Fruit fly (Drosophila melanogaster) whole organism, prepupa: ENCODE measurements around the gene CG3402.

Source experiments
- Blimp-1 ChIP-seq: fragments of 200-800 bp; sonication (Bioruptor generic); optimal IDR thresholded peaks from 3 replicates; lab custom pipeline; 2017; ENCODE audit warnings: missing biosample characterization, missing genetic modification characterization, mild to moderate bottlenecking, moderate library complexity, missing genetic modification reagents
- CG10631 ChIP-seq: fragments of 200-800 bp; sonication (Bioruptor generic); optimal IDR thresholded peaks from 2 replicates; lab custom pipeline; 2016; ENCODE audit warnings: missing biosample characterization, missing genetic modification characterization
- CG10669 ChIP-seq: fragments of 200-800 bp; sonication (Bioruptor generic); optimal IDR thresholded peaks from 3 replicates; lab custom pipeline; 2018; ENCODE audit warnings: missing biosample characterization, mild to moderate bottlenecking, missing genetic modification characterization, moderate library complexity
- CG11294 ChIP-seq: fragments of 200-800 bp; sonication (Bioruptor generic); IDR thresholded peaks from 2 replicates; pipeline ENCODE4 v1.3.6; 2022; ENCODE audit warnings: missing biosample characterization, missing genetic modification characterization
- CG11762 ChIP-seq: fragments of 200-800 bp; sonication (Bioruptor generic); optimal IDR thresholded peaks from 3 replicates; lab custom pipeline; 2016; ENCODE audit warnings: missing biosample characterization, missing genetic modification characterization; ENCODE audit not compliant: insufficient read depth
- CG11902 ChIP-seq: fragments of 200-800 bp; sonication (Bioruptor generic); optimal IDR thresholded peaks from 3 replicates; lab custom pipeline; 2016; ENCODE audit warnings: missing biosample characterization, missing genetic modification characterization
- CG15336 ChIP-seq: fragments of 200-800 bp; sonication (Bioruptor generic); IDR thresholded peaks from 2 replicates; pipeline ENCODE4 v1.3.6; 2022; ENCODE audit warnings: missing biosample characterization, missing genetic modification characterization
- CG16779 ChIP-seq: fragments of 200-800 bp; sonication (Bioruptor generic); optimal IDR thresholded peaks from 3 replicates; lab custom pipeline; 2017; ENCODE audit warnings: missing biosample characterization, mild to moderate bottlenecking, missing genetic modification characterization
- CG3032 ChIP-seq: fragments of 200-800 bp; optimal IDR thresholded peaks from 2 replicates; lab custom pipeline; 2019; ENCODE audit warnings: missing biosample characterization, mild to moderate bottlenecking, missing genetic modification characterization, moderate library complexity
- CG31627 ChIP-seq: fragments of 200-800 bp; sonication (Bioruptor generic); optimal IDR thresholded peaks from 3 replicates; lab custom pipeline; 2016; ENCODE audit warnings: missing biosample characterization, missing genetic modification characterization
- CG32006 ChIP-seq: fragments of 200-800 bp; sonication (Bioruptor generic); optimal IDR thresholded peaks from 3 replicates; lab custom pipeline; 2017; ENCODE audit warnings: missing biosample characterization, mild to moderate bottlenecking, missing genetic modification characterization
- CG3919 ChIP-seq: fragments of 200-800 bp; sonication (Bioruptor generic); optimal IDR thresholded peaks from 3 replicates; lab custom pipeline; 2016; ENCODE audit warnings: missing biosample characterization, missing genetic modification characterization
- CG4318 ChIP-seq: fragments of 200-800 bp; sonication (Bioruptor generic); optimal IDR thresholded peaks from 3 replicates; lab custom pipeline; 2017; ENCODE audit warnings: missing biosample characterization, mild to moderate bottlenecking, missing genetic modification characterization
- CG6163 ChIP-seq: fragments of 200-800 bp; sonication (Bioruptor generic); IDR thresholded peaks from 3 replicates; pipeline ENCODE4 v1.3.6; 2022; ENCODE audit warnings: missing biosample characterization, missing genetic modification characterization
- CG6276 ChIP-seq: fragments of 200-800 bp; sonication (Bioruptor generic); optimal IDR thresholded peaks from 2 replicates; lab custom pipeline; 2017; ENCODE audit warnings: missing biosample characterization, mild to moderate bottlenecking, missing genetic modification characterization
- CG6792 ChIP-seq: fragments of 200-800 bp; sonication (Bioruptor generic); optimal IDR thresholded peaks from 3 replicates; lab custom pipeline; 2016; ENCODE audit warnings: missing biosample characterization, missing genetic modification characterization
- CG6808 ChIP-seq: fragments of 200-800 bp; sonication (Bioruptor generic); optimal IDR thresholded peaks from 3 replicates; lab custom pipeline; 2017; ENCODE audit warnings: missing biosample characterization, missing genetic modification characterization, mild to moderate bottlenecking, moderate library complexity, missing genetic modification reagents
- CG6854 ChIP-seq: fragments of 200-800 bp; sonication (Bioruptor generic); optimal IDR thresholded peaks from 2 replicates; lab custom pipeline; 2017; ENCODE audit warnings: missing biosample characterization, mild to moderate bottlenecking, missing genetic modification characterization
- CG7368 ChIP-seq: fragments of 200-800 bp; sonication (Bioruptor generic); optimal IDR thresholded peaks from 3 replicates; lab custom pipeline; 2016; ENCODE audit warnings: missing biosample characterization, missing genetic modification characterization
- CG8119 ChIP-seq: fragments of 200-800 bp; sonication (Bioruptor generic); IDR thresholded peaks from 3 replicates; pipeline ENCODE4 v1.3.6; 2022; ENCODE audit warnings: missing biosample characterization, missing genetic modification characterization
- CG8632 ChIP-seq: fragments of 200-800 bp; sonication (Bioruptor generic); optimal IDR thresholded peaks from 3 replicates; lab custom pipeline; 2016; ENCODE audit warnings: missing biosample characterization, missing genetic modification characterization
- Eip75B ChIP-seq: fragments of 200-800 bp; sonication (Bioruptor generic); optimal IDR thresholded peaks from 3 replicates; lab custom pipeline; 2016; ENCODE audit warnings: missing biosample characterization, missing genetic modification characterization
- Eip93F ChIP-seq: fragments of 200-800 bp; sonication (Bioruptor generic); optimal IDR thresholded peaks from 2 replicates; lab custom pipeline; 2016; ENCODE audit warnings: missing biosample characterization, mild to moderate bottlenecking, missing genetic modification characterization
- Gug ChIP-seq: fragments of 200-800 bp; sonication (Bioruptor generic); IDR thresholded peaks from 2 replicates; pipeline ENCODE4 v1.3.6; 2022; ENCODE audit warnings: missing biosample characterization, missing genetic modification characterization
- Hr38 ChIP-seq: sonication (Bioruptor generic); optimal IDR thresholded peaks from 2 replicates; lab custom pipeline; 2016; ENCODE audit warnings: missing biosample characterization, missing genetic modification characterization
- Lpt ChIP-seq: fragments of 200-800 bp; sonication (Bioruptor generic); optimal IDR thresholded peaks from 3 replicates; lab custom pipeline; 2016; ENCODE audit warnings: missing biosample characterization, missing genetic modification characterization
- Met ChIP-seq: fragments of 200-800 bp; sonication (Bioruptor generic); optimal IDR thresholded peaks from 3 replicates; lab custom pipeline; 2016; ENCODE audit warnings: missing biosample characterization, missing genetic modification characterization
- OdsH ChIP-seq: fragments of 200-800 bp; sonication (Bioruptor generic); optimal IDR thresholded peaks from 3 replicates; lab custom pipeline; 2016; ENCODE audit warnings: missing biosample characterization, missing genetic modification characterization
- Sox102F ChIP-seq: fragments of 200-800 bp; sonication (Bioruptor generic); optimal IDR thresholded peaks from 2 replicates; lab custom pipeline; 2016; ENCODE audit warnings: missing biosample characterization, mild to moderate bottlenecking, missing genetic modification characterization
- Sox14 ChIP-seq: fragments of 200-800 bp; sonication (Bioruptor generic); optimal IDR thresholded peaks from 3 replicates; lab custom pipeline; 2016; ENCODE audit warnings: missing biosample characterization, missing genetic modification characterization
- Sox15 ChIP-seq: fragments of 200-800 bp; sonication (Bioruptor generic); optimal IDR thresholded peaks from 3 replicates; lab custom pipeline; 2016; ENCODE audit warnings: missing biosample characterization, missing genetic modification characterization
- achi ChIP-seq: fragments of 200-800 bp; sonication (Bioruptor generic); optimal IDR thresholded peaks from 3 replicates; lab custom pipeline; 2016; ENCODE audit warnings: missing biosample characterization, missing genetic modification characterization
- cyc ChIP-seq: fragments of 200-800 bp; sonication (Bioruptor generic); optimal IDR thresholded peaks from 3 replicates; lab custom pipeline; 2016; ENCODE audit warnings: missing biosample characterization, missing genetic modification characterization
- dsx ChIP-seq: fragments of 200-800 bp; optimal IDR thresholded peaks from 3 replicates; lab custom pipeline; 2019; ENCODE audit warnings: missing biosample characterization, mild to moderate bottlenecking, missing genetic modification characterization, moderate library complexity; ENCODE audit not compliant: poor library complexity, severe bottlenecking
- eg ChIP-seq: fragments of 200-800 bp; sonication (Bioruptor generic); IDR thresholded peaks from 3 replicates; pipeline ENCODE4 v1.3.6; 2022; ENCODE audit warnings: missing biosample characterization, missing genetic modification characterization
- fd59A ChIP-seq: fragments of 200-800 bp; sonication (Bioruptor generic); optimal IDR thresholded peaks from 2 replicates; lab custom pipeline; 2017; ENCODE audit warnings: missing biosample characterization, mild to moderate bottlenecking, missing genetic modification characterization, missing genetic modification reagents
- fd85E ChIP-seq: fragments of 200-800 bp; sonication (Bioruptor generic); optimal IDR thresholded peaks from 3 replicates; lab custom pipeline; 2016; ENCODE audit warnings: missing biosample characterization, missing genetic modification characterization
- fkh ChIP-seq: fragments of 200-800 bp; sonication (Bioruptor generic); optimal IDR thresholded peaks from 3 replicates; lab custom pipeline; 2017; ENCODE audit warnings: missing biosample characterization, mild to moderate bottlenecking, missing genetic modification characterization, moderate library complexity
- lz ChIP-seq: fragments of 200-800 bp; sonication (Bioruptor generic); optimal IDR thresholded peaks from 3 replicates; lab custom pipeline; 2016; ENCODE audit warnings: missing biosample characterization, missing genetic modification characterization
- net ChIP-seq: fragments of 200-800 bp; sonication (Bioruptor generic); optimal IDR thresholded peaks from 3 replicates; lab custom pipeline; 2016; ENCODE audit warnings: missing biosample characterization, missing genetic modification characterization
- pdm3 ChIP-seq: fragments of 200-800 bp; sonication (Bioruptor generic); optimal IDR thresholded peaks from 3 replicates; lab custom pipeline; 2016; ENCODE audit warnings: missing biosample characterization, missing genetic modification characterization
- spab ChIP-seq: fragments of 200-800 bp; sonication (Bioruptor generic); optimal IDR thresholded peaks from 2 replicates; lab custom pipeline; 2017; ENCODE audit warnings: missing biosample characterization, mild to moderate bottlenecking, missing genetic modification characterization, missing genetic modification reagents
- ss ChIP-seq, 2 experiments: fragments of 200-800 bp; sonication (Bioruptor generic); optimal IDR thresholded peaks; 2 replicates in 1 of 2; 3 replicates in 1 of 2; lab custom pipeline; 2017 to 2018; ENCODE audit warnings: mild to moderate bottlenecking in 2 of 2, missing biosample characterization in 2 of 2, missing genetic modification characterization in 2 of 2, moderate library complexity in 1 of 2
- svp ChIP-seq: fragments of 200-800 bp; sonication (Bioruptor generic); peaks from one replicate; lab custom pipeline; 2016; ENCODE audit warnings: missing biosample characterization, missing genetic modification characterization
- topi ChIP-seq: fragments of 200-800 bp; sonication (Bioruptor generic); optimal IDR thresholded peaks from 3 replicates; lab custom pipeline; 2016; ENCODE audit warnings: missing biosample characterization, missing genetic modification characterization
- vri ChIP-seq: fragments of 200-800 bp; sonication (Bioruptor generic); optimal IDR thresholded peaks from 3 replicates; lab custom pipeline; 2016; ENCODE audit warnings: missing biosample characterization, mild to moderate bottlenecking, missing genetic modification characterization

The CG3402 gene

dm6 chr3L:622357-622834 is 30.3 kb downstream of the CG3402 start (continued):
- peak; percentile 76 for TF ChIP-seq topi
- no peak for TF ChIP-seq Hr38 (GFP tag; lab: Kevin White, UChicago)
- TF ChIP-seq ss (GFP tag; optimal IDR thresholded peaks at IDR 0.05; lab: Kevin White, UChicago) = peak; percentile 79 to 80
- TF ChIP-seq CG11902 (GFP tag; lab: Kevin White, UChicago) = peak; percentile 36
- TF ChIP-seq CG6276 (GFP tag; lab: Kevin White, UChicago) = peak; percentile 26
- peak; percentile 49; the same call in 2 of the 3 replicates for TF ChIP-seq CG6163 (GFP tag; lab: Robert Waterston, UW)
- peak; percentile 68 for TF ChIP-seq pdm3 (GFP tag; lab: Kevin White, UChicago)
- TF ChIP-seq CG4318 = peak; percentile 35
- TF ChIP-seq CG11762 (GFP tag; lab: Kevin White, UChicago) = peak; percentile 49
- peak; percentile 85 for TF ChIP-seq fd59A (GFP tag; lab: Kevin White, UChicago)
- no peak for TF ChIP-seq fd85E (GFP tag; lab: Kevin White, UChicago)
- peak; percentile 81 for TF ChIP-seq CG10631 (GFP tag; lab: Kevin White, UChicago)
- peak; percentile 69 for TF ChIP-seq achi (GFP tag; lab: Kevin White, UChicago)
- peak; percentile 54 for TF ChIP-seq CG8632
- TF ChIP-seq fkh (GFP tag; lab: Kevin White, UChicago) = peak; percentile 45

dm6 chr3L:621097-621967 is 31.3 kb downstream of the CG3402 start:
- TF ChIP-seq Lpt (GFP tag; lab: Kevin White, UChicago) = peak; percentile 77
- TF ChIP-seq CG11294 (GFP tag; lab: Robert Waterston, UW) = peak; percentile 53; the same call in 1 of the 2 replicates
- TF ChIP-seq Sox15 (GFP tag; lab: Kevin White, UChicago) = peak; percentile 82
- TF ChIP-seq OdsH = peak; percentile 93
- TF ChIP-seq CG16779 (tag; lab: Kevin White, UChicago) = peak; percentile 86
- TF ChIP-seq dsx (GFP tag; lab: Kevin White, UChicago) = peak; percentile 95
- peak; percentile 94 for TF ChIP-seq CG10631 (GFP tag; lab: Kevin White, UChicago)
- peak; percentile 97 for TF ChIP-seq Met (GFP tag; lab: Kevin White, UChicago)
- peak; percentile 71 for TF ChIP-seq Gug
- TF ChIP-seq CG31627 (GFP tag; lab: Kevin White, UChicago) = peak; percentile 94
- TF ChIP-seq net (GFP tag; lab: Kevin White, UChicago) = peak; percentile 89
- peak; percentile 92 for TF ChIP-seq Blimp-1 (GFP tag; lab: Kevin White, UChicago)
- TF ChIP-seq Eip93F = peak; percentile 98
- TF ChIP-seq Sox102F = peak; percentile 97
- peak; percentile 96 for TF ChIP-seq CG3032
- TF ChIP-seq CG6792 = peak; percentile 94
- peak; percentile 92 for TF ChIP-seq CG6854 (GFP tag; lab: Kevin White, UChicago)
- TF ChIP-seq CG10669 (GFP tag; lab: Kevin White, UChicago) = peak; percentile 94
- peak; percentile 95 for TF ChIP-seq Eip75B (GFP tag; lab: Kevin White, UChicago)
- TF ChIP-seq achi (GFP tag; lab: Kevin White, UChicago) = peak; percentile 93
- peak; percentile 85 for TF ChIP-seq CG7368 (GFP tag; lab: Kevin White, UChicago)
- TF ChIP-seq CG15336 (GFP tag; lab: Robert Waterston, UW) = peak; percentile 84
- peak; percentile 86 for TF ChIP-seq CG11902 (GFP tag; lab: Kevin White, UChicago)
- TF ChIP-seq CG8119 (GFP tag; lab: Robert Waterston, UW) = peak; percentile 86
- peak; percentile 89 for TF ChIP-seq CG32006 (GFP tag; lab: Kevin White, UChicago)
- TF ChIP-seq CG3919 (GFP tag; lab: Kevin White, UChicago) = peak; percentile 95
- TF ChIP-seq CG6808 (GFP tag; lab: Kevin White, UChicago) = peak; percentile 94
- TF ChIP-seq ss (GFP tag; optimal IDR thresholded peaks at IDR 0.05; lab: Kevin White, UChicago) = peak; percentile 94 to 95
- peak; percentile 94 for TF ChIP-seq spab (GFP tag; lab: Kevin White, UChicago)
- peak; percentile 95 for TF ChIP-seq lz
- peak; percentile 74 for TF ChIP-seq eg
- peak; percentile 95 for TF ChIP-seq fd59A (GFP tag; lab: Kevin White, UChicago)
- no peak for TF ChIP-seq Hr38 (GFP tag; lab: Kevin White, UChicago)
- TF ChIP-seq cyc (GFP tag; lab: Kevin White, UChicago) = peak; percentile 93
- peak; percentile 94 for TF ChIP-seq Sox14 (GFP tag; lab: Kevin White, UChicago)
- TF ChIP-seq vri (GFP tag; lab: Kevin White, UChicago) = peak; percentile 96
- peak; percentile 98 for TF ChIP-seq svp (GFP tag; lab: Kevin White, UChicago)
- TF ChIP-seq CG6163 (GFP tag; lab: Robert Waterston, UW) = peak; percentile 94
